Worm (Caenorhabditis elegans) whole organism, L2 larva: ENCODE data around the gene gpa-9.

Experiments used
- C34F6.9 ChIP-seq: fragments of 150-350 bp; optimal IDR thresholded peaks from 2 replicates; lab custom pipeline; 2014; ENCODE audit warnings: missing biosample characterization, missing genetic modification characterization
- F13H6.1 ChIP-seq: sonication (generic microtip); optimal IDR thresholded peaks from 2 replicates; lab custom pipeline; 2016; ENCODE audit warnings: missing genetic modification characterization, missing compliant biosample characterization
- R02D3.7 ChIP-seq: fragments of 150-350 bp; optimal IDR thresholded peaks from 2 replicates; lab custom pipeline; 2014; ENCODE audit warnings: missing biosample characterization, missing genetic modification characterization
- Y55F3AM.14 ChIP-seq: fragments of 200-800 bp; sonication (Bioruptor generic); optimal IDR thresholded peaks from 2 replicates; lab custom pipeline; 2018; ENCODE audit warnings: mild to moderate bottlenecking, missing genetic modification characterization, missing compliant biosample characterization
- alr-1 ChIP-seq: fragments of 150-350 bp; optimal IDR thresholded peaks from 2 replicates; lab custom pipeline; 2014; ENCODE audit warnings: missing biosample characterization, missing genetic modification characterization
- aly-2 ChIP-seq: fragments of 150-350 bp; optimal IDR thresholded peaks from 2 replicates; lab custom pipeline; 2014; ENCODE audit warnings: missing biosample characterization, missing genetic modification characterization
- ama-1 ChIP-seq: fragments of 150-350 bp; optimal IDR thresholded peaks from 2 replicates; lab custom pipeline; 2018; ENCODE audit warnings: inconsistent platforms
- ceh-16 ChIP-seq: fragments of 150-350 bp; optimal IDR thresholded peaks from 2 replicates; lab custom pipeline; 2014; ENCODE audit warnings: missing biosample characterization, missing genetic modification characterization
- ceh-82 ChIP-seq: fragments of 150-350 bp; optimal IDR thresholded peaks from 2 replicates; lab custom pipeline; 2014; ENCODE audit warnings: missing biosample characterization, missing genetic modification characterization
- crh-2 ChIP-seq: sonication (generic microtip); optimal IDR thresholded peaks from 2 replicates; lab custom pipeline; 2017; ENCODE audit warnings: missing biosample characterization, missing genetic modification characterization
- elt-1 ChIP-seq: fragments of 150-350 bp; optimal IDR thresholded peaks from 2 replicates; lab custom pipeline; 2014; ENCODE audit warnings: missing biosample characterization, missing genetic modification characterization
- elt-3 ChIP-seq: sonication (generic microtip); optimal IDR thresholded peaks from 2 replicates; lab custom pipeline; 2017; ENCODE audit warnings: missing biosample characterization, missing genetic modification characterization
- fos-1 ChIP-seq: fragments of 150-350 bp; optimal IDR thresholded peaks from 2 replicates; lab custom pipeline; 2014; ENCODE audit warnings: missing biosample characterization, missing genetic modification characterization
- gmeb-1 ChIP-seq: fragments of 150-350 bp; optimal IDR thresholded peaks from 2 replicates; lab custom pipeline; 2014; ENCODE audit warnings: missing biosample characterization, missing genetic modification characterization
- lin-13 ChIP-seq: fragments of 150-350 bp; optimal IDR thresholded peaks from 2 replicates; lab custom pipeline; 2014; ENCODE audit warnings: missing biosample characterization, missing genetic modification reagents, missing genetic modification characterization
- lin-39 ChIP-seq: fragments of 150-350 bp; optimal IDR thresholded peaks from 2 replicates; lab custom pipeline; 2014; ENCODE audit warnings: missing biosample characterization, missing genetic modification reagents, missing genetic modification characterization
- lsy-2 ChIP-seq, 2 experiments: fragments of 150-350 bp in 1 of 2; sonication (generic microtip) in 1 of 2; optimal IDR thresholded peaks; 2 replicates each; lab custom pipeline; 2014 to 2017; ENCODE audit warnings: missing biosample characterization in 2 of 2, missing genetic modification characterization in 2 of 2
- mab-5 ChIP-seq: fragments of 150-350 bp; optimal IDR thresholded peaks from 2 replicates; lab custom pipeline; 2014; ENCODE audit warnings: missing biosample characterization, missing genetic modification characterization
- mdl-1 ChIP-seq, 2 experiments: fragments of 150-350 bp in 1 of 2; sonication (generic microtip) in 1 of 2; optimal IDR thresholded peaks; 2 replicates each; lab custom pipeline; 2017; ENCODE audit warnings: missing biosample characterization in 2 of 2, missing genetic modification characterization in 2 of 2
- nhr-10 ChIP-seq: sonication (generic microtip); optimal IDR thresholded peaks from 2 replicates; lab custom pipeline; 2017; ENCODE audit warnings: missing biosample characterization, missing genetic modification characterization
- nhr-12 ChIP-seq: fragments of 150-350 bp; optimal IDR thresholded peaks from 2 replicates; lab custom pipeline; 2014; ENCODE audit warnings: missing biosample characterization, missing genetic modification characterization
- nhr-129 ChIP-seq: fragments of 150-350 bp; optimal IDR thresholded peaks from 2 replicates; lab custom pipeline; 2014; ENCODE audit warnings: missing biosample characterization, missing genetic modification characterization
- nhr-21 ChIP-seq: fragments of 150-350 bp; optimal IDR thresholded peaks from 2 replicates; lab custom pipeline; 2014; ENCODE audit warnings: missing biosample characterization, missing genetic modification characterization
- nhr-23 ChIP-seq: fragments of 150-350 bp; optimal IDR thresholded peaks from 2 replicates; lab custom pipeline; 2014; ENCODE audit warnings: missing biosample characterization, missing genetic modification reagents, missing genetic modification characterization
- nhr-25 ChIP-seq: fragments of 150-350 bp; sonication (generic microtip); optimal IDR thresholded peaks from 3 replicates; lab custom pipeline; 2014; ENCODE audit warnings: missing biosample characterization, missing genetic modification characterization
- nhr-6 ChIP-seq: fragments of 150-350 bp; optimal IDR thresholded peaks from 2 replicates; lab custom pipeline; 2014; ENCODE audit warnings: missing biosample characterization, missing genetic modification characterization
- peb-1 ChIP-seq: fragments of 150-350 bp; optimal IDR thresholded peaks from 2 replicates; lab custom pipeline; 2014; ENCODE audit warnings: missing biosample characterization, missing genetic modification characterization
- sem-4 ChIP-seq: fragments of 150-350 bp; optimal IDR thresholded peaks from 2 replicates; lab custom pipeline; 2014; ENCODE audit warnings: missing biosample characterization, missing genetic modification reagents, missing genetic modification characterization
- skn-1 ChIP-seq: sonication (generic microtip); optimal IDR thresholded peaks from 2 replicates; lab custom pipeline; 2017; ENCODE audit warnings: missing biosample characterization, missing genetic modification characterization
- snpc-4 ChIP-seq: fragments of 150-350 bp; optimal IDR thresholded peaks from 2 replicates; lab custom pipeline; 2014; ENCODE audit warnings: missing biosample characterization, missing genetic modification characterization
- unc-39 ChIP-seq: fragments of 150-350 bp; optimal IDR thresholded peaks from 2 replicates; lab custom pipeline; 2014; ENCODE audit warnings: missing biosample characterization, missing genetic modification characterization
- unc-55 ChIP-seq: fragments of 150-350 bp; sonication (generic microtip); optimal IDR thresholded peaks from 3 replicates; lab custom pipeline; 2014; ENCODE audit warnings: missing biosample characterization, missing genetic modification reagents, missing genetic modification characterization
- unc-62 ChIP-seq: fragments of 150-350 bp; optimal IDR thresholded peaks from 2 replicates; lab custom pipeline; 2014; ENCODE audit warnings: missing biosample characterization, missing genetic modification reagents, missing genetic modification characterization
- ztf-1 ChIP-seq: fragments of 200-800 bp; sonication (Bioruptor generic); conservative IDR thresholded peaks from 2 replicates; pipeline ENCODE4 v1.3.6; 2022; ENCODE audit warnings: missing genetic modification characterization, missing compliant biosample characterization
- ztf-4 ChIP-seq: fragments of 150-350 bp; optimal IDR thresholded peaks from 2 replicates; lab custom pipeline; 2014; ENCODE audit warnings: missing biosample characterization, missing genetic modification characterization

gpa-9 gene

ce11 chrV:12649213-12649612 lies at the start of gene gpa-9:
Gene gpa-9 (minus strand): TSS chrV:12649313.
- TF ChIP-seq mab-5 (tag; lab: Kevin White, UChicago) (no peak), elt-1 (no peak), elt-3 (tag; lab: Kevin White, UChicago) (no peak), nhr-25 (tag; lab: Kevin White, UChicago) (no peak), nhr-23 (tag; lab: Kevin White, UChicago) (no peak), snpc-4 (tag; lab: Kevin White, UChicago) (no peak), gmeb-1 (no peak), unc-55 (GFP tag; lab: Kevin White, UChicago) (no peak), crh-2 (tag; lab: Kevin White, UChicago) (no peak), R02D3.7 (tag; lab: Kevin White, UChicago) (no peak), nhr-10 (tag; lab: Kevin White, UChicago) (no peak), C34F6.9 (tag; lab: Kevin White, UChicago) (no peak), ceh-82 (tag; lab: Kevin White, UChicago) (no peak), ztf-4 (tag; lab: Kevin White, UChicago) (no peak), lin-13 (GFP tag; lab: Kevin White, UChicago) (no peak), Y55F3AM.14 (GFP tag; lab: Kevin White, UChicago) (no peak), mdl-1 (tag; optimal IDR thresholded peaks at IDR 0.05; lab: Kevin White, UChicago) (no peak)
- TF ChIP-seq, all 48 proteins: peak for 0

- no peak for TF ChIP-seq crh-2 (tag; lab: Kevin White, UChicago)
- peak; percentile 12 for TF ChIP-seq fos-1 (tag; lab: Kevin White, UChicago)
- TF ChIP-seq unc-55 (GFP tag; lab: Kevin White, UChicago): peak; percentile 34
- no peak for TF ChIP-seq aly-2 (tag; lab: Kevin White, UChicago)
- no peak for TF ChIP-seq lin-39
- no peak for TF ChIP-seq lsy-2 (tag; optimal IDR thresholded peaks at IDR 0.05; lab: Kevin White, UChicago)
- TF ChIP-seq C34F6.9 (tag; lab: Kevin White, UChicago): peak; percentile 66
- peak; percentile 33 for TF ChIP-seq nhr-129 (tag; lab: Kevin White, UChicago)
- TF ChIP-seq skn-1: peak; percentile 11
- TF ChIP-seq, all 48 proteins: peak for 5
Observed at ce11 chrV:12697364-12697901, 48.3 kb upstream of the gpa-9 start, which contains the start of gene istr-1. Gene istr-1 (plus strand): TSS chrV:12697858.

ce11 chrV:12696790-12697189 lies 47.7 kb upstream of the gpa-9 start:
- no peak for TF ChIP-seq unc-39 (tag; lab: Kevin White, UChicago)
- no peak for TF ChIP-seq elt-1
- no peak for TF ChIP-seq snpc-4 (tag; lab: Kevin White, UChicago)
- no peak for TF ChIP-seq mdl-1 (tag; optimal IDR thresholded peaks at IDR 0.05; lab: Kevin White, UChicago)
- no peak for TF ChIP-seq nhr-23 (tag; lab: Kevin White, UChicago)
- no peak for TF ChIP-seq R02D3.7 (tag; lab: Kevin White, UChicago)
- no peak for TF ChIP-seq peb-1 (tag; lab: Kevin White, UChicago)
- TF ChIP-seq ama-1 (lab: Kevin White, UChicago): no peak
- no peak for TF ChIP-seq lin-39
- TF ChIP-seq ztf-4 (tag; lab: Kevin White, UChicago): no peak
- no peak for TF ChIP-seq elt-3 (tag; lab: Kevin White, UChicago)
- no peak for TF ChIP-seq nhr-129 (tag; lab: Kevin White, UChicago)
- no peak for TF ChIP-seq nhr-21
- no peak for TF ChIP-seq C34F6.9 (tag; lab: Kevin White, UChicago)
- no peak for TF ChIP-seq ceh-16 (tag; lab: Kevin White, UChicago)
- no peak for TF ChIP-seq lin-13 (GFP tag; lab: Kevin White, UChicago)
- TF ChIP-seq, all 48 proteins: peak for 0

- TF ChIP-seq C34F6.9 (tag; lab: Kevin White, UChicago): peak; percentile 15
- peak; percentile 5 for TF ChIP-seq unc-55 (GFP tag; lab: Kevin White, UChicago)
- TF ChIP-seq elt-1: no peak
Observed at ce11 chrV:12695968-12696367, 46.9 kb upstream of the gpa-9 start, which contains the start of gene K10C8.4. Gene K10C8.4 (plus strand): TSS chrV:12696268.

- TF ChIP-seq alr-1 (tag; lab: Kevin White, UChicago): no peak
- TF ChIP-seq nhr-12 (tag; lab: Kevin White, UChicago): no peak
- TF ChIP-seq sem-4 (tag; lab: Kevin White, UChicago): no peak
- no peak for TF ChIP-seq lin-13 (GFP tag; lab: Kevin White, UChicago)
- TF ChIP-seq ztf-4 (tag; lab: Kevin White, UChicago): no peak
- TF ChIP-seq ceh-82 (tag; lab: Kevin White, UChicago): no peak
- TF ChIP-seq skn-1: no peak
- TF ChIP-seq peb-1 (tag; lab: Kevin White, UChicago): no peak
- no peak for TF ChIP-seq snpc-4 (tag; lab: Kevin White, UChicago)
- TF ChIP-seq unc-62 (GFP tag; lab: Kevin White, UChicago): no peak
- TF ChIP-seq F13H6.1 (tag; lab: Kevin White, UChicago): no peak
- TF ChIP-seq elt-3 (tag; lab: Kevin White, UChicago): no peak
- no peak for TF ChIP-seq R02D3.7 (tag; lab: Kevin White, UChicago)
- no peak for TF ChIP-seq fos-1 (tag; lab: Kevin White, UChicago)
- TF ChIP-seq gmeb-1: no peak
- no peak for TF ChIP-seq nhr-6 (tag; lab: Kevin White, UChicago)
- no peak for TF ChIP-seq ztf-1 (GFP tag; lab: Robert Waterston, UW)
- no peak for TF ChIP-seq mdl-1 (tag; optimal IDR thresholded peaks at IDR 0.05; lab: Kevin White, UChicago)
Observed at ce11 chrV:12695155-12695554, 46.0 kb upstream of the gpa-9 start, which contains the start of gene parn-1. Gene parn-1 (minus strand): TSS chrV:12695255.
